Worm (Caenorhabditis elegans): ENCODE data around the gene T22B7.7.

- TF ChIP-seq him-1 (tag; optimal IDR thresholded peaks at IDR 0.05) (no peak), dao-5 (tag; optimal IDR thresholded peaks at IDR 0.05) (no peak)
Measured at ce11 chrX:5645606-5646005, 8.3 kb downstream of the T22B7.7 start.
